Worm (Caenorhabditis elegans): ENCODE measurements around the gene rpl-11.2.

rpl-11.2 gene

ce11 chrX:2237438-2237961 is 4.9 kb downstream of the rpl-11.2 start, which contains the start of gene vha-15 (continued):
- no peak for TF ChIP-seq unc-98 (GFP tag; IDR thresholded peaks at IDR 0.05)
- no peak for TF ChIP-seq nhr-28 (tag; optimal IDR thresholded peaks at IDR 0.05)
- TF ChIP-seq F16B12.6 (tag; optimal IDR thresholded peaks at IDR 0.05), result peak; percentile 51
- TF ChIP-seq blmp-1 (tag; optimal IDR thresholded peaks at IDR 0.05), result peak; percentile 75
- TF ChIP-seq jun-1 (tag; optimal IDR thresholded peaks at IDR 0.05), result peak; percentile 69
- no peak for TF ChIP-seq ama-1 (optimal IDR thresholded peaks at IDR 0.05)
- peak; percentile 72 for TF ChIP-seq unc-86 (tag; optimal IDR thresholded peaks at IDR 0.05)
- no peak for TF ChIP-seq vab-15 (tag; optimal IDR thresholded peaks at IDR 0.05)
- no peak for TF ChIP-seq tlp-1 (tag; optimal IDR thresholded peaks at IDR 0.05)
- peak; percentile 44 for TF ChIP-seq nhr-237 (tag; optimal IDR thresholded peaks at IDR 0.05)
- no peak; the same call in 1 of the 2 replicates for TF ChIP-seq ceh-88 (GFP tag; IDR thresholded peaks at IDR 0.05)
- TF ChIP-seq C34B4.2 (tag; optimal IDR thresholded peaks at IDR 0.05), result no peak

DNA sequence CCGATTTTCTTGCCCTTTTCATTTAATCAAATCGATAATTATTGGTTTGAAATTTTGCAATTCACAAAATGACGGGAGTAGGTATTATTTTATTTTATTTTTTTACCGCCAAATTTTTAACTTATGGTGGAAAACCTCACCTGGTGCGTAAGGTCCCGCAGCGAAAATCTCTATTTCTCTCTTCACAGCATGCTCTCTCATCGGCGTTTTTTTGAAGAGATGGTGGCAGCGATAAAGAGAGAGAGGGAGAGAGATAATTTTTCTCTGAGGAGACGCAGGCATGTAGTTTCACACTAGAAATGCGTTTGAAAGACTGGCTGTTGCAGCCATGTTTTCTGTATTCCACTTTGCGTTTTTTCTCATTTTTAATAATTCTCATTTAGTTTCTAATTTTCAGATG is 8.5 kb downstream of the rpl-11.2 start, which contains the start of gene T14F9.2:
T14F9.2 (plus strand) TSS at position 396 of the 400 bp plus-strand sequence.
- TF ChIP-seq nhr-19 (GFP tag; conservative IDR thresholded peaks at IDR 0.05) (no peak; the same call in 1 of the 2 replicates), skn-1 (tag; optimal IDR thresholded peaks at IDR 0.05) (peak; percentile 89), unc-130 (tag; optimal IDR thresholded peaks at IDR 0.05) (peak; percentile 7), jun-1 (tag; optimal IDR thresholded peaks at IDR 0.05) (no peak), lin-13 (GFP tag; optimal IDR thresholded peaks at IDR 0.05) (no peak), dpl-1 (GFP tag; optimal IDR thresholded peaks at IDR 0.05) (peak; percentile 41 to 56 (median 52)), irx-1 (tag; optimal IDR thresholded peaks at IDR 0.05) (peak; percentile 37), nhr-20 (tag; optimal IDR thresholded peaks at IDR 0.05) (peak; percentile 60), nhr-11 (tag; optimal IDR thresholded peaks at IDR 0.05) (no peak), zip-4 (GFP tag; optimal IDR thresholded peaks at IDR 0.05) (no peak), dsc-1 (tag; optimal IDR thresholded peaks at IDR 0.05) (no peak), isw-1 (GFP tag; IDR thresholded peaks at IDR 0.05) (no peak), mef-2 (tag; optimal IDR thresholded peaks at IDR 0.05) (no peak), ceh-90 (tag; optimal IDR thresholded peaks at IDR 0.05) (peak; percentile 8), alr-1 (tag; optimal IDR thresholded peaks at IDR 0.05; ENCODE audit: borderline replicate concordance) (no peak), pax-3 (tag; optimal IDR thresholded peaks at IDR 0.05) (no peak), ces-1 (GFP tag; optimal IDR thresholded peaks at IDR 0.05) (no peak), mep-1 (tag; optimal IDR thresholded peaks at IDR 0.05) (peak; percentile 76), fkh-10 (GFP tag; optimal IDR thresholded peaks at IDR 0.05) (no peak), lin-14 (GFP tag; optimal IDR thresholded peaks at IDR 0.05) (no peak), ceh-88 (GFP tag; IDR thresholded peaks at IDR 0.05) (no peak), efl-3 (GFP tag; optimal IDR thresholded peaks at IDR 0.05) (no peak), swsn-7 (tag; optimal IDR thresholded peaks at IDR 0.05) (peak; percentile 42), elt-2 (tag; optimal IDR thresholded peaks at IDR 0.05) (peak; percentile 20), lin-15B (tag; optimal IDR thresholded peaks at IDR 0.05) (no peak), nhr-12 (tag; optimal IDR thresholded peaks at IDR 0.05) (no peak), pag-3 (tag; optimal IDR thresholded peaks at IDR 0.05; ENCODE audit: borderline replicate concordance, insufficient read depth) (peak; percentile 55), elt-3 (tag; optimal IDR thresholded peaks at IDR 0.05) (no peak), egl-27 (tag; optimal IDR thresholded peaks at IDR 0.05) (no peak), fkh-4 (tag; optimal IDR thresholded peaks at IDR 0.05; ENCODE audit: borderline replicate concordance) (no peak), sox-4 (tag; optimal IDR thresholded peaks at IDR 0.05) (no peak), lin-35 (GFP tag; optimal IDR thresholded peaks at IDR 0.05) (peak in 1 of 2 experiments; percentile 71), nhr-76 (tag; optimal IDR thresholded peaks at IDR 0.05) (no peak), unc-30 (tag; optimal IDR thresholded peaks at IDR 0.05) (no peak), mab-9 (GFP tag; IDR thresholded peaks at IDR 0.05) (no peak), lsy-2 (tag; optimal IDR thresholded peaks at IDR 0.05) (peak; percentile 71 to 79), nhr-71 (tag; optimal IDR thresholded peaks at IDR 0.05) (peak; percentile 69), ama-1 (optimal IDR thresholded peaks at IDR 0.05) (no peak), vab-15 (tag; optimal IDR thresholded peaks at IDR 0.05) (no peak), nhr-84 (tag; optimal IDR thresholded peaks at IDR 0.05) (no peak), ets-5 (GFP tag; IDR thresholded peaks at IDR 0.05) (no peak), nhr-47 (tag; optimal IDR thresholded peaks at IDR 0.05) (peak; percentile 62), nhr-77 (tag; optimal IDR thresholded peaks at IDR 0.05) (no peak)

Measured in whole organism, L1 larva.